Worm (Caenorhabditis elegans) whole organism, L2 larva: Measurements from ENCODE around the gene R07B1.13.

Source experiments
- C34F6.9 ChIP-seq: fragments of 150-350 bp; optimal IDR thresholded peaks from 2 replicates; lab custom pipeline; 2014; ENCODE audit warnings: missing biosample characterization, missing genetic modification characterization
- F13H6.1 ChIP-seq: sonication (generic microtip); optimal IDR thresholded peaks from 2 replicates; lab custom pipeline; 2016; ENCODE audit warnings: missing genetic modification characterization, missing compliant biosample characterization
- R02D3.7 ChIP-seq: fragments of 150-350 bp; optimal IDR thresholded peaks from 2 replicates; lab custom pipeline; 2014; ENCODE audit warnings: missing biosample characterization, missing genetic modification characterization
- ZK546.5 ChIP-seq: sonication (generic microtip); optimal IDR thresholded peaks from 2 replicates; lab custom pipeline; 2017; ENCODE audit warnings: missing biosample characterization, missing genetic modification characterization
- alr-1 ChIP-seq: fragments of 150-350 bp; optimal IDR thresholded peaks from 2 replicates; lab custom pipeline; 2014; ENCODE audit warnings: missing biosample characterization, missing genetic modification characterization
- aly-2 ChIP-seq: fragments of 150-350 bp; optimal IDR thresholded peaks from 2 replicates; lab custom pipeline; 2014; ENCODE audit warnings: missing biosample characterization, missing genetic modification characterization
- ama-1 ChIP-seq: fragments of 150-350 bp; optimal IDR thresholded peaks from 2 replicates; lab custom pipeline; 2018; ENCODE audit warnings: inconsistent platforms
- blmp-1 ChIP-seq: sonication (generic microtip); optimal IDR thresholded peaks from 2 replicates; lab custom pipeline; 2017; ENCODE audit warnings: missing genetic modification characterization, mild to moderate bottlenecking, missing compliant biosample characterization, antibody characterized with exemption, moderate library complexity; ENCODE audit not compliant: insufficient read depth
- ceh-16 ChIP-seq: fragments of 150-350 bp; optimal IDR thresholded peaks from 2 replicates; lab custom pipeline; 2014; ENCODE audit warnings: missing biosample characterization, missing genetic modification characterization
- ceh-82 ChIP-seq: fragments of 150-350 bp; optimal IDR thresholded peaks from 2 replicates; lab custom pipeline; 2014; ENCODE audit warnings: missing biosample characterization, missing genetic modification characterization
- crh-2 ChIP-seq: sonication (generic microtip); optimal IDR thresholded peaks from 2 replicates; lab custom pipeline; 2017; ENCODE audit warnings: missing biosample characterization, missing genetic modification characterization
- dmd-4 ChIP-seq: sonication (generic microtip); optimal IDR thresholded peaks from 2 replicates; lab custom pipeline; 2017; ENCODE audit warnings: missing biosample characterization, missing genetic modification characterization
- egl-27 ChIP-seq: sonication (generic microtip); optimal IDR thresholded peaks from 3 replicates; lab custom pipeline; 2017; ENCODE audit warnings: missing biosample characterization, missing genetic modification reagents, missing genetic modification characterization
- elt-3 ChIP-seq: sonication (generic microtip); optimal IDR thresholded peaks from 2 replicates; lab custom pipeline; 2017; ENCODE audit warnings: missing biosample characterization, missing genetic modification characterization
- fos-1 ChIP-seq: fragments of 150-350 bp; optimal IDR thresholded peaks from 2 replicates; lab custom pipeline; 2014; ENCODE audit warnings: missing biosample characterization, missing genetic modification characterization
- gmeb-1 ChIP-seq: fragments of 150-350 bp; optimal IDR thresholded peaks from 2 replicates; lab custom pipeline; 2014; ENCODE audit warnings: missing biosample characterization, missing genetic modification characterization
- lin-11 ChIP-seq: fragments of 150-350 bp; sonication (generic microtip); optimal IDR thresholded peaks from 2 replicates; lab custom pipeline; 2014; ENCODE audit warnings: missing biosample characterization, missing genetic modification characterization, inconsistent platforms, mixed read lengths
- lin-13 ChIP-seq: fragments of 150-350 bp; optimal IDR thresholded peaks from 2 replicates; lab custom pipeline; 2014; ENCODE audit warnings: missing biosample characterization, missing genetic modification reagents, missing genetic modification characterization
- lin-39 ChIP-seq: fragments of 150-350 bp; optimal IDR thresholded peaks from 2 replicates; lab custom pipeline; 2014; ENCODE audit warnings: missing biosample characterization, missing genetic modification reagents, missing genetic modification characterization
- lsy-2 ChIP-seq, 2 experiments: fragments of 150-350 bp in 1 of 2; sonication (generic microtip) in 1 of 2; optimal IDR thresholded peaks; 2 replicates each; lab custom pipeline; 2014 to 2017; ENCODE audit warnings: missing biosample characterization in 2 of 2, missing genetic modification characterization in 2 of 2
- mab-5 ChIP-seq: fragments of 150-350 bp; optimal IDR thresholded peaks from 2 replicates; lab custom pipeline; 2014; ENCODE audit warnings: missing biosample characterization, missing genetic modification characterization
- mbf-1 ChIP-seq: sonication (generic microtip); optimal IDR thresholded peaks from 2 replicates; lab custom pipeline; 2017; ENCODE audit warnings: missing biosample characterization, missing genetic modification characterization
- mdl-1 ChIP-seq, 2 experiments: fragments of 150-350 bp in 1 of 2; sonication (generic microtip) in 1 of 2; optimal IDR thresholded peaks; 2 replicates each; lab custom pipeline; 2017; ENCODE audit warnings: missing biosample characterization in 2 of 2, missing genetic modification characterization in 2 of 2
- nhr-10 ChIP-seq: sonication (generic microtip); optimal IDR thresholded peaks from 2 replicates; lab custom pipeline; 2017; ENCODE audit warnings: missing biosample characterization, missing genetic modification characterization
- nhr-11 ChIP-seq: fragments of 150-350 bp; optimal IDR thresholded peaks from 2 replicates; lab custom pipeline; 2014; ENCODE audit warnings: missing biosample characterization, missing genetic modification characterization
- nhr-12 ChIP-seq: fragments of 150-350 bp; optimal IDR thresholded peaks from 2 replicates; lab custom pipeline; 2014; ENCODE audit warnings: missing biosample characterization, missing genetic modification characterization
- nhr-129 ChIP-seq: fragments of 150-350 bp; optimal IDR thresholded peaks from 2 replicates; lab custom pipeline; 2014; ENCODE audit warnings: missing biosample characterization, missing genetic modification characterization
- nhr-21 ChIP-seq: fragments of 150-350 bp; optimal IDR thresholded peaks from 2 replicates; lab custom pipeline; 2014; ENCODE audit warnings: missing biosample characterization, missing genetic modification characterization
- nhr-23 ChIP-seq: fragments of 150-350 bp; optimal IDR thresholded peaks from 2 replicates; lab custom pipeline; 2014; ENCODE audit warnings: missing biosample characterization, missing genetic modification reagents, missing genetic modification characterization
- nhr-237 ChIP-seq: fragments of 150-350 bp; optimal IDR thresholded peaks from 2 replicates; lab custom pipeline; 2014; ENCODE audit warnings: missing biosample characterization, missing genetic modification characterization
- nhr-25 ChIP-seq: fragments of 150-350 bp; sonication (generic microtip); optimal IDR thresholded peaks from 3 replicates; lab custom pipeline; 2014; ENCODE audit warnings: missing biosample characterization, missing genetic modification characterization
- nhr-6 ChIP-seq: fragments of 150-350 bp; optimal IDR thresholded peaks from 2 replicates; lab custom pipeline; 2014; ENCODE audit warnings: missing biosample characterization, missing genetic modification characterization
- nhr-77 ChIP-seq: fragments of 150-350 bp; optimal IDR thresholded peaks from 2 replicates; lab custom pipeline; 2014; ENCODE audit warnings: missing biosample characterization, missing genetic modification characterization
- peb-1 ChIP-seq: fragments of 150-350 bp; optimal IDR thresholded peaks from 2 replicates; lab custom pipeline; 2014; ENCODE audit warnings: missing biosample characterization, missing genetic modification characterization
- sem-4 ChIP-seq: fragments of 150-350 bp; optimal IDR thresholded peaks from 2 replicates; lab custom pipeline; 2014; ENCODE audit warnings: missing biosample characterization, missing genetic modification reagents, missing genetic modification characterization
- skn-1 ChIP-seq: sonication (generic microtip); optimal IDR thresholded peaks from 2 replicates; lab custom pipeline; 2017; ENCODE audit warnings: missing biosample characterization, missing genetic modification characterization
- sma-3 ChIP-seq: sonication (generic microtip); optimal IDR thresholded peaks from 2 replicates; lab custom pipeline; 2016; ENCODE audit warnings: missing genetic modification reagents, missing genetic modification characterization, missing compliant biosample characterization
- sma-9 ChIP-seq, 2 experiments: fragments of 150-350 bp in 1 of 2; sonication (generic microtip) in 1 of 2; optimal IDR thresholded peaks; 2 replicates each; lab custom pipeline; 2014 to 2016; ENCODE audit warnings: missing genetic modification characterization in 2 of 2, mild to moderate bottlenecking in 1 of 2, missing biosample characterization in 1 of 2, missing compliant biosample characterization in 1 of 2, missing genetic modification reagents in 1 of 2, moderate library complexity in 1 of 2
- snpc-4 ChIP-seq: fragments of 150-350 bp; optimal IDR thresholded peaks from 2 replicates; lab custom pipeline; 2014; ENCODE audit warnings: missing biosample characterization, missing genetic modification characterization
- unc-39 ChIP-seq: fragments of 150-350 bp; optimal IDR thresholded peaks from 2 replicates; lab custom pipeline; 2014; ENCODE audit warnings: missing biosample characterization, missing genetic modification characterization
- unc-55 ChIP-seq: fragments of 150-350 bp; sonication (generic microtip); optimal IDR thresholded peaks from 3 replicates; lab custom pipeline; 2014; ENCODE audit warnings: missing biosample characterization, missing genetic modification reagents, missing genetic modification characterization
- unc-62 ChIP-seq: fragments of 150-350 bp; optimal IDR thresholded peaks from 2 replicates; lab custom pipeline; 2014; ENCODE audit warnings: missing biosample characterization, missing genetic modification reagents, missing genetic modification characterization
- zag-1 ChIP-seq: fragments of 150-350 bp; optimal IDR thresholded peaks from 2 replicates; lab custom pipeline; 2014; ENCODE audit warnings: missing biosample characterization, missing genetic modification characterization
- ztf-1 ChIP-seq: fragments of 200-800 bp; sonication (Bioruptor generic); conservative IDR thresholded peaks from 2 replicates; pipeline ENCODE4 v1.3.6; 2022; ENCODE audit warnings: missing genetic modification characterization, missing compliant biosample characterization
- ztf-11 ChIP-seq: sonication (generic microtip); optimal IDR thresholded peaks from 2 replicates; lab custom pipeline; 2017; ENCODE audit warnings: missing biosample characterization, missing genetic modification characterization
- ztf-4 ChIP-seq: fragments of 150-350 bp; optimal IDR thresholded peaks from 2 replicates; lab custom pipeline; 2014; ENCODE audit warnings: missing biosample characterization, missing genetic modification characterization

The R07B1.13 gene

ce11 chrX:9869522-9869921, at the start of gene R07B1.13:
Gene R07B1.13 (plus strand): TSS chrX:9869822.
- TF ChIP-seq nhr-10 (tag; lab: Kevin White, UChicago) (no peak), F13H6.1 (tag; lab: Kevin White, UChicago) (no peak), ZK546.5 (tag; lab: Kevin White, UChicago) (no peak), ama-1 (lab: Kevin White, UChicago) (no peak), dmd-4 (no peak), nhr-25 (tag; lab: Kevin White, UChicago) (no peak), zag-1 (tag; lab: Kevin White, UChicago) (no peak), egl-27 (tag; lab: Kevin White, UChicago) (no peak)

ce11 chrX:9822173-9822572, 47.4 kb upstream of the R07B1.13 start, which contains the start of gene dpy-22:
Gene dpy-22 (minus strand): TSS chrX:9822273.
- TF ChIP-seq unc-62 (GFP tag; lab: Kevin White, UChicago) (no peak), peb-1 (tag; lab: Kevin White, UChicago) (no peak), nhr-21 (tag; lab: Kevin White, UChicago) (no peak), nhr-12 (no peak), sma-3 (GFP tag; lab: Kevin White, UChicago) (no peak), egl-27 (tag; lab: Kevin White, UChicago) (no peak), snpc-4 (tag; lab: Kevin White, UChicago) (no peak), ztf-4 (no peak), zag-1 (tag; lab: Kevin White, UChicago) (no peak), C34F6.9 (no peak), ceh-16 (no peak), fos-1 (tag; lab: Kevin White, UChicago) (no peak), dmd-4 (no peak), ztf-11 (tag; lab: Kevin White, UChicago) (no peak), elt-3 (no peak)

- TF ChIP-seq blmp-1 (tag; lab: Kevin White, UChicago) (no peak), ztf-11 (tag; lab: Kevin White, UChicago) (no peak), ztf-4 (no peak), nhr-23 (tag; lab: Kevin White, UChicago) (no peak), lin-39 (tag; lab: Kevin White, UChicago) (no peak), sem-4 (tag; lab: Kevin White, UChicago) (no peak), lin-13 (GFP tag; lab: Kevin White, UChicago) (no peak), nhr-10 (tag; lab: Kevin White, UChicago) (no peak), ztf-1 (GFP tag; lab: Robert Waterston, UW) (no peak), skn-1 (tag; lab: Kevin White, UChicago) (peak; percentile 81), nhr-237 (no peak), R02D3.7 (tag; lab: Kevin White, UChicago) (no peak), sma-3 (GFP tag; lab: Kevin White, UChicago) (peak; percentile 20), elt-3 (no peak), unc-39 (tag; lab: Kevin White, UChicago) (no peak), crh-2 (peak; percentile 77), unc-62 (GFP tag; lab: Kevin White, UChicago) (no peak), nhr-6 (peak; percentile 63), lsy-2 (tag; optimal IDR thresholded peaks at IDR 0.05; lab: Kevin White, UChicago) (peak in 1 of 2 experiments; percentile 52), nhr-77 (tag; lab: Kevin White, UChicago) (no peak), nhr-21 (tag; lab: Kevin White, UChicago) (no peak), ceh-82 (tag; lab: Kevin White, UChicago) (no peak), nhr-12 (no peak), zag-1 (tag; lab: Kevin White, UChicago) (peak; percentile 41), alr-1 (tag; lab: Kevin White, UChicago) (no peak), egl-27 (tag; lab: Kevin White, UChicago) (no peak), mbf-1 (tag; lab: Kevin White, UChicago) (no peak), dmd-4 (no peak), F13H6.1 (tag; lab: Kevin White, UChicago) (peak; percentile 68), aly-2 (tag; lab: Kevin White, UChicago) (no peak), nhr-129 (tag; lab: Kevin White, UChicago) (peak; percentile 89), mdl-1 (tag; optimal IDR thresholded peaks at IDR 0.05; lab: Kevin White, UChicago) (no peak), ama-1 (lab: Kevin White, UChicago) (no peak), nhr-25 (tag; lab: Kevin White, UChicago) (no peak), lin-11 (tag; lab: Kevin White, UChicago) (no peak), mab-5 (no peak), snpc-4 (tag; lab: Kevin White, UChicago) (no peak), peb-1 (tag; lab: Kevin White, UChicago) (no peak), unc-55 (GFP tag; lab: Kevin White, UChicago) (peak; percentile 68), ceh-16 (no peak), fos-1 (tag; lab: Kevin White, UChicago) (peak; percentile 78), nhr-11 (no peak), gmeb-1 (no peak), sma-9 (GFP tag; optimal IDR thresholded peaks at IDR 0.05; lab: Kevin White, UChicago) (peak; percentile 26), sma-9 (tag; optimal IDR thresholded peaks at IDR 0.05; lab: Kevin White, UChicago) (no peak), C34F6.9 (peak; percentile 76)
Observed at ce11 chrX:9822606-9823264, 46.9 kb upstream of the R07B1.13 start.
